Fruit fly (Drosophila melanogaster) whole organism, adult: ENCODE data around the gene mtd.

Experiments used
- CG11617 ChIP-seq: fragments of 200-800 bp; sonication (Bioruptor generic); optimal IDR thresholded peaks from 2 replicates; lab custom pipeline; 2017; ENCODE audit warnings: mild to moderate bottlenecking, missing biosample characterization, missing genetic modification reagents, missing genetic modification characterization
- CG12768 ChIP-seq: fragments of 200-800 bp; sonication (Bioruptor generic); optimal IDR thresholded peaks from 2 replicates; lab custom pipeline; 2017; ENCODE audit warnings: missing biosample characterization, missing genetic modification characterization, mild to moderate bottlenecking, moderate library complexity, missing genetic modification reagents
- CG14711 ChIP-seq: fragments of 200-800 bp; sonication (Bioruptor generic); optimal IDR thresholded peaks from 2 replicates; lab custom pipeline; 2018; ENCODE audit warnings: missing biosample characterization, mild to moderate bottlenecking, missing genetic modification characterization, moderate library complexity
- CG1620 ChIP-seq: fragments of 200-800 bp; sonication (Bioruptor generic); optimal IDR thresholded peaks from 2 replicates; lab custom pipeline; 2016; ENCODE audit warnings: missing biosample characterization, missing genetic modification characterization
- CG33017 ChIP-seq: fragments of 200-800 bp; sonication (Bioruptor generic); optimal IDR thresholded peaks from 2 replicates; lab custom pipeline; 2018; ENCODE audit warnings: missing biosample characterization, mild to moderate bottlenecking, missing genetic modification characterization, moderate library complexity
- CG5204 ChIP-seq: fragments of 200-800 bp; sonication (Bioruptor generic); optimal IDR thresholded peaks from 2 replicates; lab custom pipeline; 2016; ENCODE audit warnings: missing biosample characterization, missing genetic modification characterization
- CG7045 ChIP-seq: fragments of 200-800 bp; sonication (Bioruptor generic); optimal IDR thresholded peaks from 2 replicates; lab custom pipeline; 2017; ENCODE audit warnings: missing biosample characterization, mild to moderate bottlenecking, missing genetic modification characterization
- CG7101 ChIP-seq: fragments of 200-800 bp; sonication (Bioruptor generic); optimal IDR thresholded peaks from 2 replicates; lab custom pipeline; 2018; ENCODE audit warnings: missing biosample characterization, mild to moderate bottlenecking, missing genetic modification characterization, moderate library complexity
- Clk ChIP-seq: fragments of 200-800 bp; sonication (Bioruptor generic); optimal IDR thresholded peaks from 2 replicates; lab custom pipeline; 2017; ENCODE audit warnings: missing biosample characterization, missing genetic modification characterization
- Crg-1 ChIP-seq: fragments of 200-800 bp; sonication (Bioruptor generic); optimal IDR thresholded peaks from 2 replicates; lab custom pipeline; 2016; ENCODE audit warnings: missing biosample characterization, missing genetic modification characterization
- Hr96 ChIP-seq: fragments of 200-800 bp; sonication (Bioruptor generic); optimal IDR thresholded peaks from 2 replicates; lab custom pipeline; 2016; ENCODE audit warnings: missing biosample characterization, missing genetic modification characterization
- Mnt ChIP-seq: fragments of 200-800 bp; sonication (Bioruptor generic); optimal IDR thresholded peaks from 2 replicates; lab custom pipeline; 2016; ENCODE audit warnings: missing biosample characterization, mild to moderate bottlenecking, missing genetic modification characterization
- bab1 ChIP-seq: fragments of 200-800 bp; sonication (Bioruptor generic); optimal IDR thresholded peaks from 3 replicates; lab custom pipeline; 2019; ENCODE audit warnings: missing biosample characterization, mild to moderate bottlenecking, missing genetic modification characterization, moderate library complexity
- cic ChIP-seq: fragments of 200-800 bp; sonication (Bioruptor generic); optimal IDR thresholded peaks from 2 replicates; lab custom pipeline; 2017; ENCODE audit warnings: missing biosample characterization, mild to moderate bottlenecking, missing genetic modification characterization, moderate library complexity
- cnc ChIP-seq, 2 experiments: fragments of >200 bp; optimal IDR thresholded peaks; 2 replicates each; lab custom pipeline; 2017
- kay ChIP-seq: fragments of 200-800 bp; sonication (Bioruptor generic); peaks from one replicate; lab custom pipeline; 2016; ENCODE audit warnings: missing biosample characterization, missing genetic modification characterization, borderline replicate concordance
- ovo ChIP-seq: fragments of 200-800 bp; sonication (Bioruptor generic); optimal IDR thresholded peaks from 2 replicates; lab custom pipeline; 2016; ENCODE audit warnings: missing biosample characterization, missing genetic modification characterization
- pad ChIP-seq: fragments of 200-800 bp; sonication (Bioruptor generic); optimal IDR thresholded peaks from 3 replicates; lab custom pipeline; 2017; ENCODE audit warnings: missing biosample characterization, missing genetic modification characterization, mild to moderate bottlenecking, moderate library complexity, missing genetic modification reagents
- tj ChIP-seq: fragments of 200-800 bp; sonication (Bioruptor generic); optimal IDR thresholded peaks from 3 replicates; lab custom pipeline; 2017; ENCODE audit warnings: missing biosample characterization, mild to moderate bottlenecking, missing genetic modification characterization, moderate library complexity
- toe ChIP-seq: fragments of 200-800 bp; sonication (Bioruptor generic); optimal IDR thresholded peaks from 2 replicates; lab custom pipeline; 2016; ENCODE audit warnings: missing biosample characterization, missing genetic modification characterization

Gene mtd

DNA sequence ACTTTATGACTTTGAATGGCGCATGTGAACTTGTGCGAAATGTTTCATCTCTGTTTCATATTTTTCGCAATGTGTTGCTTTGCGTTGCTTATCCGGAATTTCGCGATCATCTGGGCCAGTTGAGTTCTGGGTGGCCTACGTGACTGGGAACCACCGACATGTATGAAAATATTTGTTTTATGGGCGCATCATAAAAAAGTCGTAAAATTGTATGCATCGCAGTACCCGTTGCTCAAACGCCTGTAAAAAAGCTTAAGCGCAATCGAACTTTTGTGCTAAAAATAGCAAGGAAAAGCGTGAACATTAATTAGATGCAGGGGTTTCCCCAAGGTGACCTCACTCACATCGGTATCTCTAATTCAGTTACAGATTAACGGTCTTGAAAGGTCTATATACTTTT is 84.0 kb downstream of the mtd start:
- TF ChIP-seq Crg-1 (GFP tag; lab: Kevin White, UChicago): no peak
- TF ChIP-seq CG5204: no peak
- no peak for TF ChIP-seq CG14711 (tag; lab: Kevin White, UChicago)
- no peak for TF ChIP-seq toe (GFP tag; lab: Kevin White, UChicago)
- TF ChIP-seq Hr96 (GFP tag; lab: Kevin White, UChicago): no peak
- no peak for TF ChIP-seq CG7101 (tag; lab: Kevin White, UChicago)
- no peak for TF ChIP-seq CG7045 (GFP tag; lab: Kevin White, UChicago)
- TF ChIP-seq kay (GFP tag; lab: Kevin White, UChicago): no peak
- no peak for TF ChIP-seq CG11617 (GFP tag; lab: Kevin White, UChicago)
- no peak for TF ChIP-seq CG33017 (tag; lab: Kevin White, UChicago)
- TF ChIP-seq pad (GFP tag; lab: Kevin White, UChicago): no peak
- TF ChIP-seq cnc (optimal IDR thresholded peaks at IDR 0.05; lab: Kevin White, UChicago): no peak
- no peak for TF ChIP-seq Mnt (GFP tag; lab: Kevin White, UChicago)

dm6 chr3R:5264251-5265098 is 85.8 kb downstream of the mtd start:
- no peak for TF ChIP-seq Clk (GFP tag; lab: Kevin White, UChicago)
- peak; percentile 95 for TF ChIP-seq pad (GFP tag; lab: Kevin White, UChicago)
- TF ChIP-seq tj (GFP tag; lab: Kevin White, UChicago): peak; percentile 12
- peak; percentile 83 for TF ChIP-seq kay (GFP tag; lab: Kevin White, UChicago)
- TF ChIP-seq bab1 (GFP tag; lab: Kevin White, UChicago): peak; percentile 23
- peak; percentile 66 for TF ChIP-seq Hr96 (GFP tag; lab: Kevin White, UChicago)
- no peak for TF ChIP-seq CG5204
- peak; percentile 39 for TF ChIP-seq CG7101 (tag; lab: Kevin White, UChicago)
- peak; percentile 75 for TF ChIP-seq ovo (GFP tag; lab: Kevin White, UChicago)
- TF ChIP-seq cnc (optimal IDR thresholded peaks at IDR 0.05; lab: Kevin White, UChicago): no peak
- TF ChIP-seq CG14711 (tag; lab: Kevin White, UChicago): peak; percentile 1
- peak; percentile 29 for TF ChIP-seq CG1620 (GFP tag; lab: Kevin White, UChicago)
- TF ChIP-seq cic: peak; percentile 77
- TF ChIP-seq CG7045 (GFP tag; lab: Kevin White, UChicago): no peak
- TF ChIP-seq Mnt (GFP tag; lab: Kevin White, UChicago): peak; percentile 52
- peak; percentile 72 for TF ChIP-seq CG11617 (GFP tag; lab: Kevin White, UChicago)
- TF ChIP-seq CG12768 (GFP tag; lab: Kevin White, UChicago): peak; percentile 27
- no peak for TF ChIP-seq Crg-1 (GFP tag; lab: Kevin White, UChicago)
- TF ChIP-seq CG33017 (tag; lab: Kevin White, UChicago): peak; percentile 22
- TF ChIP-seq toe (GFP tag; lab: Kevin White, UChicago): peak; percentile 18

DNA sequence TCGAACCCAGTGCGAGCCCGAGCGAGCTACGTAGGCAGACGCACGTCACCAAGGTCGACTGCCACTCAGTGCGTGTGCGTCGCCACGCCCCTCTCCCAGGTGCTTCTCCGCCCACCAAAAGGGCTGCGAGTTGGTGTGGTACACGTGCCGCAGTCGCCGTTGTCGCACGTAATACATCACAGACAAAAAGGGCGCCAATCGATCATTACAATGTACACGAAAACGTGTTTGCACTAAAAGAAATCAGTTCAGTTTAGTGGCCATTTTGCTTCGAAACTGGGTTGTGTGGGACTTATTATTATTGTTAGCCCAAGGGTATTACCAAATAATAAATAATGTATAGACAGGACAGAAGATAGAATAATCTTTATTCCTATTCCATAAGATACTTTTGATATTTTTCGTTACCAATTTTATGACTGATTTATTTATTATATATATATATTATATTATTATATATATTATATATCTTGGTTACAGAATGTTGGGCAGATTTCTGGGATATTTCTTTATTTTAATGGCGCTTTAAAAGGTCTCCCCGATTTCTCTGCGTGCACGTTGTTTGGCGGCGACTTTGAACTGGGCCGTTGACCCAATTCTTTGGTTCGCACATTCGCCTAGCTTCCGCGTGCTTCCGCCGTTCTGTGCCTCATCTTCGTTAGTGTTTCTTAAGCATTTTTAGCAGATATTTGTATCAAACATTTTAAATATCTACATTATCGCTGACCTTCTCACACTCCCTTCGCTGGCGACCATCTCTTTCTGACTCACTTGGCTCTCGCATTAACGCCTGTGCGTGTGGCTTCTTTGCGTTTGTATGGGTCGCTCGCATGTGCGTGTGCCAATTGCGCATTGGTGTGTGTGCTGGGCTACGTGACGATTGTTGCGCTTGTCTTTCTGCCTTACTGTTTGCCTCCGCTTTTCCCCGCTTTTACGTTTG is 86.7 kb downstream of the mtd start:
- no peak for TF ChIP-seq tj (GFP tag; lab: Kevin White, UChicago)
- peak; percentile 95 for TF ChIP-seq kay (GFP tag; lab: Kevin White, UChicago)
- TF ChIP-seq bab1 (GFP tag; lab: Kevin White, UChicago): no peak
- TF ChIP-seq Crg-1 (GFP tag; lab: Kevin White, UChicago): no peak
- TF ChIP-seq CG7045 (GFP tag; lab: Kevin White, UChicago): peak; percentile 12
- TF ChIP-seq Hr96 (GFP tag; lab: Kevin White, UChicago): no peak
- peak; percentile 7 for TF ChIP-seq CG12768 (GFP tag; lab: Kevin White, UChicago)
- no peak for TF ChIP-seq ovo (GFP tag; lab: Kevin White, UChicago)
- peak; percentile 42 for TF ChIP-seq CG7101 (tag; lab: Kevin White, UChicago)
- TF ChIP-seq Clk (GFP tag; lab: Kevin White, UChicago): no peak
- TF ChIP-seq CG11617 (GFP tag; lab: Kevin White, UChicago): peak; percentile 60
- no peak for TF ChIP-seq toe (GFP tag; lab: Kevin White, UChicago)
- no peak for TF ChIP-seq CG5204
- peak; percentile 15 for TF ChIP-seq Mnt (GFP tag; lab: Kevin White, UChicago)
- TF ChIP-seq cnc (optimal IDR thresholded peaks at IDR 0.05; lab: Kevin White, UChicago): no peak
- peak; percentile 87 for TF ChIP-seq cic
- peak; percentile 97 for TF ChIP-seq pad (GFP tag; lab: Kevin White, UChicago)
- TF ChIP-seq CG1620 (GFP tag; lab: Kevin White, UChicago): no peak
- TF ChIP-seq CG14711 (tag; lab: Kevin White, UChicago): peak; percentile 50
- TF ChIP-seq CG33017 (tag; lab: Kevin White, UChicago): no peak

- TF ChIP-seq cic: no peak
These were observed 87.7 kb downstream of the mtd start, which contains the start of gene Tim17a2 for dm6 chr3R:5262592-5262991. Gene Tim17a2, minus strand, starts transcription at chr3R:5262692.

- TF ChIP-seq cnc (optimal IDR thresholded peaks at IDR 0.05; lab: Kevin White, UChicago) (peak in 1 of 2 experiments; percentile 70), CG7101 (tag; lab: Kevin White, UChicago) (peak; percentile 20), ovo (GFP tag; lab: Kevin White, UChicago) (peak; percentile 36), CG12768 (GFP tag; lab: Kevin White, UChicago) (peak; percentile 14), CG7045 (GFP tag; lab: Kevin White, UChicago) (no peak), CG5204 (no peak), CG33017 (tag; lab: Kevin White, UChicago) (peak; percentile 28), kay (GFP tag; lab: Kevin White, UChicago) (peak; percentile 96), tj (GFP tag; lab: Kevin White, UChicago) (peak; percentile 83), Mnt (GFP tag; lab: Kevin White, UChicago) (peak; percentile 55), bab1 (GFP tag; lab: Kevin White, UChicago) (no peak), Crg-1 (GFP tag; lab: Kevin White, UChicago) (peak; percentile 27), CG1620 (GFP tag; lab: Kevin White, UChicago) (peak; percentile 4), cic (peak; percentile 76)
These were observed 88.2 kb downstream of the mtd start for dm6 chr3R:5261996-5262535.
